Worm (Caenorhabditis elegans) whole organism, mixed stage, embryonic: ENCODE results near the gene rbm-26.
A peak's percentile ranks its signal among the peaks of the same experiment; 100 is the strongest.

ENCODE experiments used
- blmp-1 ChIP-seq: fragments of 150-350 bp; optimal IDR thresholded peaks from 2 replicates; lab custom pipeline; 2014; ENCODE audit warnings: missing biosample characterization, missing genetic modification characterization
- ceh-43 ChIP-seq: fragments of 200-800 bp; sonication (Bioruptor generic); optimal IDR thresholded peaks from 2 replicates; lab custom pipeline; 2018; ENCODE audit warnings: mild to moderate bottlenecking, missing genetic modification characterization, moderate library complexity, missing compliant biosample characterization
- ceh-83 ChIP-seq: fragments of 200-800 bp; sonication (Bioruptor generic); optimal IDR thresholded peaks from 2 replicates; lab custom pipeline; 2018; ENCODE audit warnings: mild to moderate bottlenecking, missing genetic modification characterization, missing compliant biosample characterization
- ces-1 ChIP-seq: fragments of 150-350 bp; optimal IDR thresholded peaks from 2 replicates; lab custom pipeline; 2014; ENCODE audit warnings: missing biosample characterization, missing genetic modification reagents, missing genetic modification characterization
- cnd-1 ChIP-seq: fragments of 200-800 bp; sonication (Bioruptor generic); optimal IDR thresholded peaks from 2 replicates; lab custom pipeline; 2018; ENCODE audit warnings: mild to moderate bottlenecking, missing genetic modification characterization, missing compliant biosample characterization
- drap-1 ChIP-seq: fragments of 200-800 bp; sonication (Bioruptor generic); optimal IDR thresholded peaks from 3 replicates; lab custom pipeline; 2018; ENCODE audit warnings: mild to moderate bottlenecking, missing genetic modification characterization, missing compliant biosample characterization
- elt-1 ChIP-seq: sonication (generic microtip); optimal IDR thresholded peaks from 2 replicates; lab custom pipeline; 2017; ENCODE audit warnings: missing genetic modification characterization, mild to moderate bottlenecking, missing compliant biosample characterization, antibody characterized with exemption, moderate library complexity, borderline replicate concordance; ENCODE audit not compliant: insufficient read depth
- elt-3 ChIP-seq: fragments of 150-350 bp; optimal IDR thresholded peaks from 2 replicates; lab custom pipeline; 2014; ENCODE audit warnings: missing biosample characterization, missing genetic modification characterization
- flh-1 ChIP-seq: fragments of 200-800 bp; sonication (Bioruptor generic); optimal IDR thresholded peaks from 2 replicates; lab custom pipeline; 2018; ENCODE audit warnings: mild to moderate bottlenecking, missing genetic modification characterization, moderate library complexity, missing compliant biosample characterization
- lin-13 ChIP-seq: fragments of 150-350 bp; optimal IDR thresholded peaks from 2 replicates; lab custom pipeline; 2014; ENCODE audit warnings: missing biosample characterization, missing genetic modification characterization
- lsy-2 ChIP-seq: fragments of 150-350 bp; optimal IDR thresholded peaks from 2 replicates; lab custom pipeline; 2014; ENCODE audit warnings: missing biosample characterization, missing genetic modification characterization
- mab-5 ChIP-seq: fragments of 150-350 bp; optimal IDR thresholded peaks from 2 replicates; lab custom pipeline; 2014; ENCODE audit warnings: missing biosample characterization, missing genetic modification characterization
- mep-1 ChIP-seq: fragments of 150-350 bp; optimal IDR thresholded peaks from 2 replicates; lab custom pipeline; 2017; ENCODE audit warnings: missing biosample characterization, missing genetic modification reagents, missing genetic modification characterization, inconsistent platforms
- mls-2 ChIP-seq: sonication (generic microtip); optimal IDR thresholded peaks from 2 replicates; lab custom pipeline; 2016; ENCODE audit warnings: mild to moderate bottlenecking, missing genetic modification characterization, moderate library complexity, missing compliant biosample characterization
- nhr-12 ChIP-seq: fragments of 150-350 bp; optimal IDR thresholded peaks from 2 replicates; lab custom pipeline; 2014; ENCODE audit warnings: missing biosample characterization, missing genetic modification characterization
- nhr-237 ChIP-seq: fragments of 150-350 bp; optimal IDR thresholded peaks from 2 replicates; lab custom pipeline; 2014; ENCODE audit warnings: missing biosample characterization, missing genetic modification characterization
- nhr-76 ChIP-seq: sonication (generic microtip); optimal IDR thresholded peaks from 2 replicates; lab custom pipeline; 2017; ENCODE audit warnings: missing biosample characterization, missing genetic modification characterization
- pha-4 ChIP-seq: fragments of 150-350 bp; optimal IDR thresholded peaks from 2 replicates; lab custom pipeline; 2018; ENCODE audit warnings: missing biosample characterization, missing genetic modification reagents, missing genetic modification characterization
- sem-2 ChIP-seq: fragments of 200-800 bp; sonication (Bioruptor generic); optimal IDR thresholded peaks from 2 replicates; lab custom pipeline; 2018; ENCODE audit warnings: mild to moderate bottlenecking, missing genetic modification characterization, missing compliant biosample characterization
- sptf-1 ChIP-seq: sonication (generic microtip); optimal IDR thresholded peaks from 2 replicates; lab custom pipeline; 2017; ENCODE audit warnings: mild to moderate bottlenecking, missing genetic modification characterization, moderate library complexity, missing compliant biosample characterization
- tbx-8 ChIP-seq: fragments of 200-800 bp; sonication (Bioruptor generic); optimal IDR thresholded peaks from 2 replicates; lab custom pipeline; 2018; ENCODE audit warnings: mild to moderate bottlenecking, missing genetic modification characterization, moderate library complexity, missing compliant biosample characterization
- unc-120 ChIP-seq: sonication (generic microtip); optimal IDR thresholded peaks from 2 replicates; lab custom pipeline; 2017; ENCODE audit warnings: missing genetic modification characterization, missing compliant biosample characterization; ENCODE audit not compliant: poor library complexity, severe bottlenecking
- unc-62 ChIP-seq: fragments of 150-350 bp; optimal IDR thresholded peaks from 2 replicates; lab custom pipeline; 2014; ENCODE audit warnings: missing biosample characterization, missing genetic modification reagents, missing genetic modification characterization
- zip-8 ChIP-seq: fragments of 150-350 bp; optimal IDR thresholded peaks from 2 replicates; lab custom pipeline; 2014; ENCODE audit warnings: missing biosample characterization, missing genetic modification characterization
- ztf-11 ChIP-seq: fragments of 150-350 bp; optimal IDR thresholded peaks from 2 replicates; lab custom pipeline; 2014; ENCODE audit warnings: missing biosample characterization, missing genetic modification characterization

rbm-26 gene

ce11 chrIII:5748360-5748759 lies 37.0 kb downstream of the rbm-26 start:
- TF ChIP-seq flh-1 (GFP tag; lab: Kevin White, UChicago) (no peak), mep-1 (tag; lab: Kevin White, UChicago) (no peak), sem-2 (GFP tag; lab: Kevin White, UChicago) (no peak), elt-1 (tag; lab: Kevin White, UChicago) (no peak), nhr-237 (no peak), ces-1 (no peak), ztf-11 (tag; lab: Kevin White, UChicago) (no peak), cnd-1 (tag; lab: Kevin White, UChicago) (no peak), unc-62 (GFP tag; lab: Kevin White, UChicago) (no peak), unc-120 (no peak), elt-3 (tag; lab: Kevin White, UChicago) (no peak), pha-4 (no peak)

ce11 chrIII:5750503-5750902 lies 39.2 kb downstream of the rbm-26 start:
- TF ChIP-seq zip-8 (tag; lab: Kevin White, UChicago) = peak; percentile 91
- no peak for TF ChIP-seq nhr-12 (tag; lab: Kevin White, UChicago)
- no peak for TF ChIP-seq elt-1 (tag; lab: Kevin White, UChicago)

ce11 chrIII:5755204-5755603 lies 43.9 kb downstream of the rbm-26 start, which contains the start of gene ida-1:
Gene ida-1, plus strand, starts transcription at chrIII:5755539.
- peak; percentile 54 for TF ChIP-seq ces-1
- no peak for TF ChIP-seq nhr-76

- peak; percentile 33 for TF ChIP-seq ces-1
- no peak for TF ChIP-seq lsy-2
Observed at ce11 chrIII:5757492-5758045, 46.2 kb downstream of the rbm-26 start.

DNA sequence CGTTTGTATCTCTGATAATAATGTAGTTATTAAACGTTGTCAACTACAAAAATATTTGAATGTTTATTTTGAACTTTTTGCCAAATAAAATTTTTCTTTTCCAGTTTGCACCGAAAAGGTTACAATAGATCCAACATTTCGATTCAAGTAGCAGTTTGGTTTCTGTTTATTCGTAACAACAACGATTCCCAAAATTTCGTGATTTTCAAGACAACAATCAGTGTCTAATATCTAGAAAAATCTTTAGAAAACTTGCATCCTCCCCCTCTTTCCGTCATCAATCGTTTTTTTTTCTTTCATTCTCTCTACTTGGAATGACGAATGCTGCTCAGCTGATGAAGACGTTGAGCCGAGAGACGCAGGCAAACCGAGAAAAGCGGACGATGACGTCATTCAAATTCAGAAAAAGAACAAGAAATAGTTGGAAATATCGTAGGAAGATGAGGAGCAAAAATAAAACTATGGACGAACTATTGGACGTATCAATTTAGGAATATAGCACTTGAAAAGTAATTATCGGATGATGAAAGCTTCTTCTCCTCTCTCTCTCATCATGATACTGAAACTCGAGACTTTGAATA lies 47.3 kb downstream of the rbm-26 start:
- TF ChIP-seq nhr-76 = no peak
- peak; percentile 7 for TF ChIP-seq zip-8 (tag; lab: Kevin White, UChicago)

- TF ChIP-seq elt-3 (tag; lab: Kevin White, UChicago) (no peak), mab-5 (tag; lab: Kevin White, UChicago) (no peak), ces-1 (peak; percentile 89), lin-13 (tag; lab: Kevin White, UChicago) (no peak)
- TF ChIP-seq, all 35 proteins: peak for 1
Observed at ce11 chrIII:5760721-5761120, 49.4 kb downstream of the rbm-26 start.

DNA sequence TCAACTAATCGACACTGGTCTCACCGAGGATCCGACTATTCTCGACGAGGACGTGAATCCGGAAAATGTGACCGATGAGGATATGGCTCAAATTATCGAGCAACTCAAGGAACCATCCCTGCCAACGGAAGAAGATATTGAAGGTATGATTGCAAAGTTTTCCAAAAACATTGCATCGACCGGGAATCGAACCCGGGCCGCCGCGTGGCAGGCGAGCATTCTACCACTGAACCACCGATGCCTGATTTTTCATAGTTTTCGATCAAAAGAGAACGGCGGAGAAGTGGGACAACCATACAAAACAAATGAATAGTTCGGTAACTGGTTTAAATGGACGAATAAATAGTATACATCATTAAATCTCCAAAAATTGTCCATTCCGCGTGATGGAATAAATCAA lies 50.5 kb downstream of the rbm-26 start:
- no peak for TF ChIP-seq ceh-43 (GFP tag; lab: Kevin White, UChicago)
- no peak for TF ChIP-seq elt-3 (tag; lab: Kevin White, UChicago)
- no peak for TF ChIP-seq mab-5 (tag; lab: Kevin White, UChicago)
- no peak for TF ChIP-seq nhr-12 (tag; lab: Kevin White, UChicago)
- TF ChIP-seq flh-1 (GFP tag; lab: Kevin White, UChicago) = no peak
- TF ChIP-seq tbx-8 (GFP tag; lab: Kevin White, UChicago) = no peak
- no peak for TF ChIP-seq cnd-1 (tag; lab: Kevin White, UChicago)
- no peak for TF ChIP-seq ceh-83 (GFP tag; lab: Kevin White, UChicago)
- no peak for TF ChIP-seq mep-1 (tag; lab: Kevin White, UChicago)
- TF ChIP-seq pha-4 = no peak
- TF ChIP-seq mls-2 (tag; lab: Kevin White, UChicago) = no peak
- no peak for TF ChIP-seq blmp-1 (tag; lab: Kevin White, UChicago)
- no peak for TF ChIP-seq lsy-2
- TF ChIP-seq drap-1 = no peak
- TF ChIP-seq sem-2 (GFP tag; lab: Kevin White, UChicago) = no peak
- TF ChIP-seq sptf-1 (tag; lab: Kevin White, UChicago) = no peak
- no peak for TF ChIP-seq ztf-11 (tag; lab: Kevin White, UChicago)
- TF ChIP-seq unc-62 (GFP tag; lab: Kevin White, UChicago) = no peak
